Fruit fly (Drosophila melanogaster): ENCODE results near the gene zfh2.

DNA sequence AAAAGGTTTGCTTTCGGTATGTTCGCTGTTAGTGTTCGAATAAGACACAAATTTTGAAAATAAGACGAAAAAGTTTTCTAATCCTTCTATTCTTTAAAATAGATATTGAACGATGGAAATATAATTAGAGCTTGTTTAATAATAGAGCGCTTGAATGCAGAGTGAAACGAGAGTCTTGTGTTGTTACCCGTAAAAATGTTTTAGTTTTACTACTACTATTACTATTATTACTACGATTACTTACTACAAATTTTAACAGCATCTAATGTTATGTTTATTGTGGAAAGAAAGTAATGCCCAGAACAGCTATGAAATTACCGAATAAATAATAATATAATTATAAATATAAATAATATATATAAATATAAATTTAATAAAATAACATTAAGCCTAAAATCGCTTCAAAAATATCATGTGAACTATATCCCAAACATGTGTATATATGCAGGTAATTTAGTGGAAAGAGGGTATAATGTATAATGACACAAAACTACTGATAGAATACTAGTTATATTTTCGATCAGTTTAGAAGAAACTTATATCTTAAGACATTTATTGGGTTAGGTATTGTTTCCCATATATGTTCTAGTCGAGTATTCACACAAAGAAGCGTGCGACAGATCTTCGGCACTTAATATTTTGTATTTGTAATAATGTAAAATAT is 34.5 kb upstream of the zfh2 start, which contains the start of gene CG33941:
- TF ChIP-seq CG17806 (tag; optimal IDR thresholded peaks at IDR 0.05) = no peak
- no peak for TF ChIP-seq CG12605 (GFP tag; IDR thresholded peaks at IDR 0.05)
